Fruit fly (Drosophila melanogaster) whole organism, embryonic: ENCODE data around the gene CkIIalpha.
A peak's percentile ranks its signal among the peaks of the same experiment; 100 is the strongest.

Experiments
- ATbp ChIP-seq: fragments of 200-800 bp; sonication (Bioruptor generic); optimal IDR thresholded peaks from 2 replicates; lab custom pipeline; 2017; ENCODE audit warnings: missing biosample characterization, mild to moderate bottlenecking, missing genetic modification characterization, missing genetic modification reagents
- Bgb ChIP-seq: fragments of 200-800 bp; sonication (Bioruptor generic); IDR thresholded peaks from 2 replicates; pipeline ENCODE4 v1.3.6; 2022; ENCODE audit warnings: missing biosample characterization, missing genetic modification characterization; ENCODE audit not compliant: partially characterized antibody
- CG10267 ChIP-seq: fragments of 200-800 bp; sonication (Bioruptor generic); optimal IDR thresholded peaks from 2 replicates; lab custom pipeline; 2018; ENCODE audit warnings: missing biosample characterization, mild to moderate bottlenecking, missing genetic modification characterization, moderate library complexity
- CG11398 ChIP-seq: fragments of 200-800 bp; sonication (Bioruptor generic); optimal IDR thresholded peaks from 2 replicates; lab custom pipeline; 2016; ENCODE audit warnings: missing biosample characterization, missing genetic modification characterization
- CG12942 ChIP-seq: fragments of 200-800 bp; sonication (Bioruptor generic); optimal IDR thresholded peaks from 3 replicates; lab custom pipeline; 2016; ENCODE audit warnings: missing biosample characterization, missing genetic modification characterization
- CG15696 ChIP-seq: fragments of 200-800 bp; sonication (Bioruptor generic); optimal IDR thresholded peaks from 2 replicates; lab custom pipeline; 2019; ENCODE audit warnings: missing biosample characterization, mild to moderate bottlenecking, missing genetic modification characterization, moderate library complexity
- CG17186 ChIP-seq: fragments of 200-800 bp; sonication (Bioruptor generic); optimal IDR thresholded peaks from 3 replicates; lab custom pipeline; 2017; ENCODE audit warnings: missing biosample characterization, missing genetic modification reagents, missing genetic modification characterization
- CG17359 ChIP-seq: fragments of 200-800 bp; sonication (Bioruptor generic); optimal IDR thresholded peaks from 3 replicates; lab custom pipeline; 2018; ENCODE audit warnings: missing biosample characterization, mild to moderate bottlenecking, missing genetic modification characterization, moderate library complexity
- CG18011 ChIP-seq: fragments of 200-800 bp; sonication (Bioruptor generic); optimal IDR thresholded peaks from 2 replicates; lab custom pipeline; 2017; ENCODE audit warnings: missing biosample characterization, missing genetic modification characterization, mild to moderate bottlenecking, moderate library complexity, missing genotype
- CG2199 ChIP-seq: fragments of 200-800 bp; sonication (Bioruptor generic); IDR thresholded peaks from 3 replicates; pipeline ENCODE4 v1.3.6; 2022; ENCODE audit warnings: missing biosample characterization, missing genetic modification characterization
- CG2678 ChIP-seq: fragments of 200-800 bp; sonication (Bioruptor generic); optimal IDR thresholded peaks from 3 replicates; lab custom pipeline; 2019; ENCODE audit warnings: missing biosample characterization, mild to moderate bottlenecking, missing genetic modification characterization, moderate library complexity
- CG2875 ChIP-seq: fragments of 200-800 bp; sonication (Bioruptor generic); optimal IDR thresholded peaks from 2 replicates; lab custom pipeline; 2017; ENCODE audit warnings: missing biosample characterization, mild to moderate bottlenecking, missing genetic modification characterization, missing genetic modification reagents
- CG33557 ChIP-seq: fragments of 200-800 bp; sonication (Bioruptor generic); optimal IDR thresholded peaks from 2 replicates; lab custom pipeline; 2019; ENCODE audit warnings: missing biosample characterization, mild to moderate bottlenecking, missing genetic modification characterization, moderate library complexity
- CG34376 ChIP-seq: fragments of 200-800 bp; sonication (Bioruptor generic); optimal IDR thresholded peaks from 2 replicates; lab custom pipeline; 2018; ENCODE audit warnings: missing biosample characterization, mild to moderate bottlenecking, missing genetic modification characterization
- CG6765 ChIP-seq: fragments of 200-800 bp; sonication (Bioruptor generic); optimal IDR thresholded peaks from 3 replicates; lab custom pipeline; 2017; ENCODE audit warnings: missing biosample characterization, mild to moderate bottlenecking, missing genetic modification characterization
- CG6813 ChIP-seq: fragments of 200-800 bp; sonication (Bioruptor generic); optimal IDR thresholded peaks from 2 replicates; lab custom pipeline; 2017; ENCODE audit warnings: missing biosample characterization, missing genetic modification characterization, mild to moderate bottlenecking, moderate library complexity, missing genetic modification reagents
- CG7928 ChIP-seq: fragments of 200-800 bp; sonication (Bioruptor generic); optimal IDR thresholded peaks from 2 replicates; lab custom pipeline; 2017; ENCODE audit warnings: missing biosample characterization, mild to moderate bottlenecking, missing genetic modification characterization
- CG9609 ChIP-seq: fragments of 200-800 bp; sonication (Bioruptor generic); optimal IDR thresholded peaks from 3 replicates; lab custom pipeline; 2016; ENCODE audit warnings: missing biosample characterization, missing genetic modification characterization
- CoRest ChIP-seq: fragments of 200-800 bp; sonication (Bioruptor generic); optimal IDR thresholded peaks from 3 replicates; lab custom pipeline; 2018; ENCODE audit warnings: missing biosample characterization, mild to moderate bottlenecking, missing genetic modification characterization, moderate library complexity
- Dip2 ChIP-seq: fragments of 200-800 bp; sonication (Bioruptor generic); IDR thresholded peaks from 2 replicates; pipeline ENCODE4 v1.3.6; 2022; ENCODE audit warnings: missing biosample characterization, missing genetic modification characterization
- Dll ChIP-seq: fragments of 200-800 bp; sonication (Bioruptor generic); IDR thresholded peaks from 4 replicates; pipeline ENCODE4 v1.3.6; 2022; ENCODE audit warnings: missing biosample characterization, missing genetic modification characterization; ENCODE audit not compliant: partially characterized antibody
- E2f1 ChIP-seq: fragments of 200-800 bp; sonication (Bioruptor generic); IDR thresholded peaks from 2 replicates; pipeline ENCODE4 v1.3.6; 2022; ENCODE audit warnings: missing biosample characterization, missing genetic modification characterization
- H15 ChIP-seq: fragments of 200-800 bp; sonication (Bioruptor generic); IDR thresholded peaks from 3 replicates; pipeline ENCODE4 v1.3.6; 2022; ENCODE audit warnings: missing biosample characterization, missing genetic modification characterization
- Hr3 ChIP-seq: fragments of 200-800 bp; sonication (Bioruptor generic); optimal IDR thresholded peaks from 3 replicates; lab custom pipeline; 2016; ENCODE audit warnings: missing biosample characterization, missing genetic modification characterization
- Max ChIP-seq: fragments of 200-800 bp; sonication (Bioruptor generic); optimal IDR thresholded peaks from 2 replicates; lab custom pipeline; 2016; ENCODE audit warnings: missing biosample characterization, mild to moderate bottlenecking, missing genetic modification characterization
- Med ChIP-seq: fragments of 200-800 bp; sonication (Bioruptor generic); peaks from one replicate; lab custom pipeline; 2016; ENCODE audit warnings: missing biosample characterization, missing genetic modification characterization, mild to moderate bottlenecking, inconsistent platforms, moderate library complexity
- Mrtf ChIP-seq: fragments of 200-800 bp; sonication (Bioruptor generic); IDR thresholded peaks from 3 replicates; pipeline ENCODE4 v1.3.6; 2022; ENCODE audit warnings: missing biosample characterization, missing genetic modification characterization
- Neu2 ChIP-seq: fragments of 200-800 bp; sonication (Bioruptor generic); optimal IDR thresholded peaks from 3 replicates; lab custom pipeline; 2016; ENCODE audit warnings: missing biosample characterization, missing genetic modification characterization, borderline replicate concordance
- Nf-YA ChIP-seq: fragments of 200-800 bp; sonication (Bioruptor generic); IDR thresholded peaks from 2 replicates; pipeline ENCODE4 v1.3.6; 2022; ENCODE audit warnings: missing biosample characterization, missing genetic modification characterization
- Opbp ChIP-seq: fragments of 200-800 bp; sonication (Bioruptor generic); IDR thresholded peaks from 3 replicates; pipeline ENCODE4 v1.3.6; 2022; ENCODE audit warnings: missing biosample characterization, missing genetic modification characterization; ENCODE audit not compliant: partially characterized antibody
- PHDP ChIP-seq: fragments of 200-800 bp; sonication (Bioruptor generic); optimal IDR thresholded peaks from 3 replicates; lab custom pipeline; 2018; ENCODE audit warnings: missing biosample characterization, mild to moderate bottlenecking, missing genetic modification characterization, moderate library complexity
- Spps ChIP-seq: fragments of 200-800 bp; sonication (Bioruptor generic); optimal IDR thresholded peaks from 2 replicates; lab custom pipeline; 2018; ENCODE audit warnings: missing biosample characterization, mild to moderate bottlenecking, missing genetic modification characterization
- Sry-δ ChIP-seq: fragments of 200-800 bp; sonication (Bioruptor generic); optimal IDR thresholded peaks from 2 replicates; lab custom pipeline; 2016; ENCODE audit warnings: missing biosample characterization, missing genetic modification characterization
- ab ChIP-seq: fragments of 200-800 bp; sonication (Bioruptor generic); optimal IDR thresholded peaks from 2 replicates; lab custom pipeline; 2016; ENCODE audit warnings: missing biosample characterization, missing genetic modification characterization
- al ChIP-seq: fragments of 200-800 bp; sonication (Bioruptor generic); IDR thresholded peaks from 2 replicates; pipeline ENCODE4 v1.3.6; 2022; ENCODE audit warnings: missing biosample characterization, missing genetic modification characterization
- ara ChIP-seq: fragments of 200-800 bp; sonication (Bioruptor generic); IDR thresholded peaks from 2 replicates; pipeline ENCODE4 v1.3.6; 2022; ENCODE audit warnings: missing biosample characterization, missing genetic modification characterization
- dpn ChIP-seq, 2 experiments: fragments of 200-800 bp; sonication (Bioruptor generic); optimal IDR thresholded peaks; 3 replicates each; lab custom pipeline; 2016; ENCODE audit warnings: missing biosample characterization in 2 of 2, missing genetic modification characterization in 2 of 2
- emc ChIP-seq: fragments of 200-800 bp; sonication (Bioruptor generic); optimal IDR thresholded peaks from 2 replicates; lab custom pipeline; 2016; ENCODE audit warnings: missing biosample characterization, missing genetic modification characterization
- fru ChIP-seq: fragments of >200 bp; optimal IDR thresholded peaks from 2 replicates; lab custom pipeline; 2017
- h ChIP-seq: fragments of >200 bp; optimal IDR thresholded peaks from 2 replicates; lab custom pipeline; 2017
- ham ChIP-seq: fragments of 200-800 bp; sonication (Bioruptor generic); IDR thresholded peaks from 2 replicates; pipeline ENCODE4 v1.3.6; 2022; ENCODE audit warnings: missing biosample characterization, missing genetic modification characterization
- hbn ChIP-seq: fragments of 200-800 bp; sonication (Bioruptor generic); IDR thresholded peaks from 2 replicates; pipeline ENCODE4 v1.3.6; 2022; ENCODE audit warnings: missing biosample characterization, missing genetic modification characterization; ENCODE audit not compliant: partially characterized antibody
- hth ChIP-seq: fragments of >200 bp; optimal IDR thresholded peaks from 2 replicates; lab custom pipeline; 2017; ENCODE audit warnings: inconsistent platforms
- insv ChIP-seq, 2 experiments: fragments of 200-800 bp; sonication (Bioruptor generic); optimal IDR thresholded peaks; 3 replicates each; lab custom pipeline; 2016 to 2018; ENCODE audit warnings: missing biosample characterization in 2 of 2, missing genetic modification characterization in 2 of 2
- mam ChIP-seq: fragments of 200-800 bp; sonication (Bioruptor generic); optimal IDR thresholded peaks from 3 replicates; lab custom pipeline; 2016; ENCODE audit warnings: missing biosample characterization, missing genetic modification characterization
- nau ChIP-seq: fragments of 200-800 bp; sonication (Bioruptor generic); optimal IDR thresholded peaks from 3 replicates; lab custom pipeline; 2017; ENCODE audit warnings: missing biosample characterization, mild to moderate bottlenecking, missing genetic modification characterization, missing genetic modification reagents
- oc ChIP-seq: fragments of 200-800 bp; sonication (Bioruptor generic); optimal IDR thresholded peaks from 2 replicates; lab custom pipeline; 2018; ENCODE audit warnings: missing biosample characterization, mild to moderate bottlenecking, missing genetic modification characterization, moderate library complexity
- p53 ChIP-seq: fragments of 200-800 bp; sonication (Bioruptor generic); optimal IDR thresholded peaks from 2 replicates; lab custom pipeline; 2016; ENCODE audit warnings: missing biosample characterization, missing genetic modification characterization
- shn ChIP-seq: fragments of 200-800 bp; sonication (Bioruptor generic); optimal IDR thresholded peaks from 3 replicates; lab custom pipeline; 2016; ENCODE audit warnings: missing biosample characterization, missing genetic modification characterization
- vvl ChIP-seq: fragments of 200-800 bp; sonication (Bioruptor generic); IDR thresholded peaks from 2 replicates; pipeline ENCODE4 v1.3.6; 2022; ENCODE audit warnings: missing biosample characterization, missing genetic modification characterization
- yki ChIP-seq: fragments of >200 bp; optimal IDR thresholded peaks from 3 replicates; lab custom pipeline; 2018
- z ChIP-seq: fragments of 200-800 bp; sonication (Bioruptor generic); IDR thresholded peaks from 3 replicates; pipeline ENCODE4 v1.3.6; 2022; ENCODE audit warnings: missing biosample characterization, missing genetic modification characterization
- zfh1 ChIP-seq: fragments of 200-800 bp; sonication (Bioruptor generic); IDR thresholded peaks from 3 replicates; pipeline ENCODE4 v1.3.6; 2022; ENCODE audit warnings: missing biosample characterization, missing genetic modification characterization

Gene CkIIalpha

dm6 chr3L:23095277-23095676 lies 1.6 kb upstream of the CkIIalpha start, which contains the start of gene RpL10 (continued):
- TF ChIP-seq CG15696 (tag; lab: Kevin White, UChicago) (no peak), shn (GFP tag; lab: Kevin White, UChicago) (no peak), Spps (no peak), Nf-YA (GFP tag; lab: Robert Waterston, UW) (no peak), hbn (GFP tag; lab: Robert Waterston, UW) (no peak), ATbp (no peak), CG18011 (GFP tag; lab: Kevin White, UChicago) (no peak), Mrtf (GFP tag; lab: Robert Waterston, UW) (no peak), CG17186 (no peak), Sry-δ (GFP tag; lab: Kevin White, UChicago) (peak; percentile 21), Opbp (GFP tag; lab: Robert Waterston, UW) (no peak), CG6765 (GFP tag; lab: Kevin White, UChicago) (peak; percentile 21), insv (GFP tag; optimal IDR thresholded peaks at IDR 0.05; lab: Kevin White, UChicago) (no peak), mam (GFP tag; lab: Kevin White, UChicago) (peak; percentile 40), CG11398 (GFP tag; lab: Kevin White, UChicago) (no peak), CG10267 (peak; percentile 32), CG17359 (peak; percentile 44), CG12942 (GFP tag; lab: Kevin White, UChicago) (peak; percentile 31), hth (lab: Kevin White, UChicago) (no peak), Dll (GFP tag; lab: Robert Waterston, UW) (no peak), yki (lab: Kevin White, UChicago) (no peak), CG33557 (GFP tag; lab: Kevin White, UChicago) (peak; percentile 14), Bgb (GFP tag; lab: Robert Waterston, UW) (no peak), PHDP (tag; lab: Kevin White, UChicago) (peak; percentile 62), Dip2 (no peak), Max (GFP tag; lab: Kevin White, UChicago) (peak; percentile 4), CG7928 (GFP tag; lab: Kevin White, UChicago) (no peak), CG2875 (GFP tag; lab: Kevin White, UChicago) (peak; percentile 35), Neu2 (no peak), zfh1 (GFP tag; lab: Robert Waterston, UW) (no peak), z (GFP tag; lab: Robert Waterston, UW) (no peak), h (lab: Kevin White, UChicago) (no peak), p53 (no peak), CG34376 (peak; percentile 48), oc (tag; lab: Kevin White, UChicago) (no peak), vvl (no peak), Med (GFP tag; lab: Kevin White, UChicago) (peak; percentile 91), al (GFP tag; lab: Robert Waterston, UW) (no peak), ab (GFP tag; lab: Kevin White, UChicago) (no peak), CG2199 (GFP tag; lab: Robert Waterston, UW) (no peak), CG9609 (GFP tag; lab: Kevin White, UChicago) (peak; percentile 25), H15 (GFP tag; lab: Robert Waterston, UW) (no peak), E2f1 (GFP tag; lab: Robert Waterston, UW) (no peak), Hr3 (GFP tag; lab: Kevin White, UChicago) (peak; percentile 6), fru (lab: Kevin White, UChicago) (no peak), nau (GFP tag; lab: Kevin White, UChicago) (peak; percentile 21), CG6813 (GFP tag; lab: Kevin White, UChicago) (peak; percentile 3), ham (GFP tag; lab: Robert Waterston, UW) (no peak), ara (no peak), CoRest (tag; lab: Kevin White, UChicago) (peak; percentile 35), emc (GFP tag; lab: Kevin White, UChicago) (no peak), CG2678 (tag; lab: Kevin White, UChicago) (no peak), dpn (GFP tag; optimal IDR thresholded peaks at IDR 0.05; lab: Kevin White, UChicago) (peak in 1 of 2 experiments; percentile 43)
